Fruit fly (Drosophila melanogaster): Measurements from ENCODE around the gene GC1.

The GC1 gene

dm6 chr3R:11962739-11963214 is 4.7 kb upstream of the GC1 start, which contains the start of the genes CG3281 and aurA (continued):
- TF ChIP-seq Sox102F (GFP tag; optimal IDR thresholded peaks at IDR 0.05) (no peak), dm (GFP tag; optimal IDR thresholded peaks at IDR 0.05) (peak; percentile 49), sim (GFP tag; IDR thresholded peaks at IDR 0.05) (no peak), CG10366 (GFP tag; IDR thresholded peaks at IDR 0.05) (peak; percentile 21; the same call in 1 of the 2 replicates), CG6272 (GFP tag; IDR thresholded peaks at IDR 0.05) (peak; percentile 67), zf30C (GFP tag; optimal IDR thresholded peaks at IDR 0.05) (no peak), ash1 (GFP tag; optimal IDR thresholded peaks at IDR 0.05) (no peak), ftz-f1 (GFP tag; optimal IDR thresholded peaks at IDR 0.05) (no peak), Dbx (GFP tag; IDR thresholded peaks at IDR 0.05) (peak; percentile 74; the same call in 2 of the 3 replicates), pum (GFP tag; optimal IDR thresholded peaks at IDR 0.05) (peak; percentile 79), dpn (GFP tag; optimal IDR thresholded peaks at IDR 0.05) (peak; percentile 72 to 83), z (GFP tag; IDR thresholded peaks at IDR 0.05) (no peak), Fer2 (tag; optimal IDR thresholded peaks at IDR 0.05) (peak; percentile 67), HLH3B (GFP tag; IDR thresholded peaks at IDR 0.05) (peak; percentile 19; the same call in 1 of the 2 replicates), Ravus (GFP tag; IDR thresholded peaks at IDR 0.05) (no peak), Trl (optimal IDR thresholded peaks at IDR 0.05) (peak in 1 of 2 experiments; percentile 8), Trl (GFP tag; optimal IDR thresholded peaks at IDR 0.05) (peak; percentile 74), Oaz (GFP tag; IDR thresholded peaks at IDR 0.05) (no peak), slbo (GFP tag; IDR thresholded peaks at IDR 0.05) (peak; percentile 77; the same call in 1 of the 2 replicates), Elba2 (GFP tag; optimal IDR thresholded peaks at IDR 0.05) (peak; percentile 84), CG12744 (GFP tag; optimal IDR thresholded peaks at IDR 0.05) (peak; percentile 39), CG12071 (GFP tag; optimal IDR thresholded peaks at IDR 0.05) (no peak), chinmo (GFP tag; IDR thresholded peaks at IDR 0.05; ENCODE audit: partially characterized antibody) (peak; percentile 86; the same call in 3 of the 4 replicates), CG14710 (tag; optimal IDR thresholded peaks at IDR 0.05) (peak; percentile 92), Side (GFP tag; optimal IDR thresholded peaks at IDR 0.05) (peak; percentile 72), CG10147 (GFP tag; optimal IDR thresholded peaks at IDR 0.05) (peak; percentile 71), Awh (GFP tag; IDR thresholded peaks at IDR 0.05) (no peak), CG7786 (GFP tag; optimal IDR thresholded peaks at IDR 0.05) (peak; percentile 82), Mrtf (GFP tag; IDR thresholded peaks at IDR 0.05) (no peak), C15 (GFP tag; IDR thresholded peaks at IDR 0.05) (no peak), CkIIα-i1 (GFP tag; IDR thresholded peaks at IDR 0.05) (no peak), esg (GFP tag; conservative IDR thresholded peaks at IDR 0.05) (peak; percentile 49; the same call in 1 of the 2 replicates), CG9797 (GFP tag; optimal IDR thresholded peaks at IDR 0.05) (peak; percentile 57), p53 (GFP tag; optimal IDR thresholded peaks at IDR 0.05) (no peak), shn (GFP tag; optimal IDR thresholded peaks at IDR 0.05) (peak; percentile 80), ssp (GFP tag; IDR thresholded peaks at IDR 0.05) (peak; percentile 59), danr (GFP tag; IDR thresholded peaks at IDR 0.05) (no peak), CG8924 (tag; optimal IDR thresholded peaks at IDR 0.05) (peak; percentile 71), CG12155 (GFP tag; optimal IDR thresholded peaks at IDR 0.05) (peak; percentile 76), CG7839 (tag; optimal IDR thresholded peaks at IDR 0.05) (peak; percentile 71), chif (GFP tag; optimal IDR thresholded peaks at IDR 0.05) (peak; percentile 68 to 78), tx (GFP tag; optimal IDR thresholded peaks at IDR 0.05) (peak; percentile 73), Jarid2 (GFP tag; optimal IDR thresholded peaks at IDR 0.05) (no peak), lbe (GFP tag; optimal IDR thresholded peaks at IDR 0.05) (peak; percentile 62), Fer1 (GFP tag; optimal IDR thresholded peaks at IDR 0.05) (peak; percentile 62), CG9817 (tag; optimal IDR thresholded peaks at IDR 0.05) (peak; percentile 82), CG3995 (GFP tag; optimal IDR thresholded peaks at IDR 0.05) (peak; percentile 99), sisA (GFP tag; IDR thresholded peaks at IDR 0.05) (peak; percentile 73), nom (GFP tag; optimal IDR thresholded peaks at IDR 0.05) (peak; percentile 14), kay (GFP tag; optimal IDR thresholded peaks at IDR 0.05) (peak; percentile 64), ase (GFP tag; IDR thresholded peaks at IDR 0.05) (peak; percentile 32; the same call in 1 of the 3 replicates), CG7987 (GFP tag; optimal IDR thresholded peaks at IDR 0.05) (no peak)
